Worm (Caenorhabditis elegans) whole organism, young adult: ENCODE data around the gene adt-2.

Source experiments
- C06A6.2 ChIP-seq: fragments of 200-800 bp; sonication (Bioruptor generic); conservative IDR thresholded peaks from 2 replicates; pipeline ENCODE4 v1.3.6; 2022; ENCODE audit warnings: missing genetic modification characterization, missing compliant biosample characterization
- F49E8.2 ChIP-seq: sonication (generic microtip); optimal IDR thresholded peaks from 3 replicates; lab custom pipeline; 2017; ENCODE audit warnings: missing genetic modification characterization, mild to moderate bottlenecking, missing compliant biosample characterization, antibody characterized with exemption, moderate library complexity; ENCODE audit not compliant: insufficient read depth
- ama-1 ChIP-seq, 3 experiments: fragments of 150-350 bp in 1 of 3; sonication (generic microtip) in 2 of 3; optimal IDR thresholded peaks; 2 replicates each; lab custom pipeline; 2014 to 2018; ENCODE audit warnings: missing biosample characterization in 2 of 3, missing genetic modification characterization in 2 of 3, missing genetic modification reagents in 2 of 3
- bed-2 ChIP-seq: fragments of 200-800 bp; sonication (Bioruptor generic); IDR thresholded peaks from 2 replicates; pipeline ENCODE4 v1.3.6; 2022; ENCODE audit warnings: missing genetic modification reagents, missing genetic modification characterization, missing compliant biosample characterization
- dpl-1 ChIP-seq: fragments of 150-350 bp; optimal IDR thresholded peaks from 2 replicates; lab custom pipeline; 2014; ENCODE audit warnings: missing biosample characterization, missing genetic modification reagents, missing genetic modification characterization
- rec-8 ChIP-seq, 2 experiments: sonication (generic microtip); optimal IDR thresholded peaks; 2 replicates each; lab custom pipeline; 2016; ENCODE audit warnings: mild to moderate bottlenecking in 2 of 2, missing genetic modification characterization in 2 of 2, missing genetic modification reagents in 2 of 2, missing genotype in 2 of 2, missing biosample characterization in 1 of 2, missing compliant biosample characterization in 1 of 2, moderate library complexity in 1 of 2

- TF ChIP-seq bed-2 (no peak), rec-8 (tag; optimal IDR thresholded peaks at IDR 0.05; lab: Kevin White, UChicago) (no peak), ama-1 (optimal IDR thresholded peaks at IDR 0.05; lab: Kevin White, UChicago) (no peak), ama-1 (GFP tag; optimal IDR thresholded peaks at IDR 0.05; lab: Kevin White, UChicago) (no peak), F49E8.2 (tag; lab: Kevin White, UChicago) (no peak), C06A6.2 (no peak), dpl-1 (GFP tag; lab: Kevin White, UChicago) (no peak)
Observed at ce11 chrX:7640391-7640790, 54.4 kb downstream of the adt-2 start.
